Worm (Caenorhabditis elegans) whole organism, early embryonic: ENCODE results near the gene Y53F4A.2.

Source experiments
- B0310.2 ChIP-seq: sonication (generic microtip); optimal IDR thresholded peaks from 2 replicates; lab custom pipeline; 2016; ENCODE audit warnings: mild to moderate bottlenecking, missing genetic modification characterization, missing compliant biosample characterization
- aly-1 ChIP-seq: sonication (generic microtip); optimal IDR thresholded peaks from 2 replicates; lab custom pipeline; 2016; ENCODE audit warnings: missing genetic modification characterization, missing compliant biosample characterization
- ama-1 ChIP-seq: fragments of 150-350 bp; optimal IDR thresholded peaks from 2 replicates; lab custom pipeline; 2014
- ceh-13 ChIP-seq: fragments of 200-800 bp; sonication (Bioruptor generic); optimal IDR thresholded peaks from 2 replicates; lab custom pipeline; 2018; ENCODE audit warnings: mild to moderate bottlenecking, missing genetic modification characterization, missing compliant biosample characterization
- ceh-36 ChIP-seq: sonication (generic microtip); optimal IDR thresholded peaks from 2 replicates; lab custom pipeline; 2016; ENCODE audit warnings: missing genetic modification characterization, inconsistent platforms, missing compliant biosample characterization
- flt-1 ChIP-seq: fragments of 200-800 bp; sonication (Bioruptor generic); IDR thresholded peaks from 2 replicates; pipeline ENCODE4 v1.3.6; 2022; ENCODE audit warnings: missing genetic modification characterization, missing compliant biosample characterization
- hmbx-1 ChIP-seq: sonication (generic microtip); optimal IDR thresholded peaks from 2 replicates; lab custom pipeline; 2016; ENCODE audit warnings: mild to moderate bottlenecking, missing genetic modification characterization, missing compliant biosample characterization
- hnd-1 ChIP-seq: sonication (generic microtip); optimal IDR thresholded peaks from 2 replicates; lab custom pipeline; 2016; ENCODE audit warnings: missing genetic modification characterization, missing compliant biosample characterization
- pes-1 ChIP-seq: fragments of 200-800 bp; sonication (Bioruptor generic); IDR thresholded peaks from 2 replicates; pipeline ENCODE4 v1.3.6; 2022; ENCODE audit warnings: missing genetic modification reagents, missing genetic modification characterization, missing compliant biosample characterization
- scrt-1 ChIP-seq: fragments of 200-800 bp; sonication (Bioruptor generic); IDR thresholded peaks from 2 replicates; pipeline ENCODE4 v1.3.6; 2022; ENCODE audit warnings: missing genetic modification characterization, missing compliant biosample characterization

ce11 chrII:14876737-14877203, at the start of gene Y53F4A.2:
- TF ChIP-seq ama-1 (lab: Kevin White, UChicago) (no peak), B0310.2 (tag; lab: Kevin White, UChicago) (no peak), aly-1 (tag; lab: Kevin White, UChicago) (no peak), hmbx-1 (tag; lab: Kevin White, UChicago) (no peak), ceh-36 (tag; lab: Kevin White, UChicago) (no peak), flt-1 (no peak), ceh-13 (no peak), scrt-1 (no peak), pes-1 (GFP tag; lab: Robert Waterston, UW) (no peak), hnd-1 (no peak)
